Fruit fly (Drosophila melanogaster) Kc167 (cell line): Measurements from ENCODE around the gene CG6055.

ENCODE experiments used
- Myc ChIP-seq: fragments of >200 bp; optimal IDR thresholded peaks from 2 replicates; lab custom pipeline; 2017; ENCODE audit warnings: missing external identifiers
- Sin3A ChIP-seq: fragments of >200 bp; optimal IDR thresholded peaks from 2 replicates; lab custom pipeline; 2018; ENCODE audit warnings: missing external identifiers
- h ChIP-seq: fragments of >200 bp; optimal IDR thresholded peaks from 3 replicates; lab custom pipeline; 2018; ENCODE audit warnings: missing external identifiers
- insv ChIP-seq: fragments of >200 bp; optimal IDR thresholded peaks from 3 replicates; lab custom pipeline; 2018; ENCODE audit warnings: missing external identifiers
- psq ChIP-seq: fragments of >200 bp; optimal IDR thresholded peaks from 2 replicates; lab custom pipeline; 2017; ENCODE audit warnings: missing external identifiers
- ttk ChIP-seq: sonication (Bioruptor generic); optimal IDR thresholded peaks from 2 replicates; lab custom pipeline; 2017; ENCODE audit warnings: missing external identifiers

The CG6055 gene

DNA sequence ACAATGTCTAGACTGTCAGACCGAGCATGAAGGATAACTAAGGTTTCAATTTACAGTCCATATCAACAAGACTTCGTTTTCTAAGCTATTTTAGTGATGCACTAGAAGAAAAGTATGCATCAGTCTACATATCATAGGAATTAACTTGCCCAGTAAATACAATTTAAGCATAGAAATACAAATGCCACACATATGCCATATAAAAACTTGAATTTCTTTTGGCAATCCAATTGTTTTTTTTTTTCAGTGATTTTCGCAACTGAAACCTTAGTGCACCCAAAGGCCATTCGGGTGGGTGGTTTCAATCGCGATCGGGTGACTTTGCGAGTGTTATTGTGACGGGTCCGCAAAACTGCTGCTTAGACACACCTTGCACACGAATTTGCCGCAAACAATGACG, 54.2 kb downstream of the CG6055 start:
- TF ChIP-seq Sin3A (no peak), h (lab: Kevin White, UChicago) (no peak), ttk (no peak), psq (lab: Kevin White, UChicago) (no peak), insv (lab: Kevin White, UChicago) (no peak), Myc (lab: Kevin White, UChicago) (no peak)

- TF ChIP-seq psq (lab: Kevin White, UChicago) (no peak), h (lab: Kevin White, UChicago) (no peak), Myc (lab: Kevin White, UChicago) (no peak), ttk (no peak), insv (lab: Kevin White, UChicago) (no peak), Sin3A (no peak)
Measured at dm6 chr2L:7521627-7522026, 55.3 kb downstream of the CG6055 start.
